Worm (Caenorhabditis elegans): Measurements from ENCODE around the gene nhr-176.

ce11 chrV:16060135-16060534 lies 11.0 kb upstream of the nhr-176 start, which contains the start of gene F14H3.15:
- TF ChIP-seq nhr-21 (tag; optimal IDR thresholded peaks at IDR 0.05) (no peak), fos-1 (tag; optimal IDR thresholded peaks at IDR 0.05) (no peak), zag-1 (tag; optimal IDR thresholded peaks at IDR 0.05) (no peak), ztf-4 (tag; optimal IDR thresholded peaks at IDR 0.05) (no peak), nhr-11 (tag; optimal IDR thresholded peaks at IDR 0.05) (no peak), lin-13 (GFP tag; optimal IDR thresholded peaks at IDR 0.05) (no peak), crh-2 (tag; optimal IDR thresholded peaks at IDR 0.05) (no peak), mbf-1 (tag; optimal IDR thresholded peaks at IDR 0.05) (no peak), skn-1 (tag; optimal IDR thresholded peaks at IDR 0.05) (no peak), nhr-77 (tag; optimal IDR thresholded peaks at IDR 0.05) (no peak), egl-27 (tag; optimal IDR thresholded peaks at IDR 0.05) (no peak), aly-2 (tag; optimal IDR thresholded peaks at IDR 0.05) (no peak)
